Worm (Caenorhabditis elegans) whole organism, late embryonic: ENCODE measurements around the gene srj-22.

Source experiments
- C08G9.2 ChIP-seq: sonication (generic microtip); optimal IDR thresholded peaks from 2 replicates; lab custom pipeline; 2016; ENCODE audit warnings: mild to moderate bottlenecking, missing genetic modification characterization, moderate library complexity, missing compliant biosample characterization
- K09A11.1 ChIP-seq: sonication (generic microtip); optimal IDR thresholded peaks from 2 replicates; lab custom pipeline; 2017; ENCODE audit warnings: antibody characterized with exemption, mild to moderate bottlenecking, missing genetic modification characterization, missing compliant biosample characterization; ENCODE audit not compliant: insufficient read depth
- ahr-1 ChIP-seq: sonication (generic microtip); optimal IDR thresholded peaks from 2 replicates; lab custom pipeline; 2016; ENCODE audit warnings: missing genetic modification characterization, missing compliant biosample characterization
- ama-1 ChIP-seq: fragments of 150-350 bp; optimal IDR thresholded peaks from 2 replicates; lab custom pipeline; 2014
- ceh-18 ChIP-seq: sonication (generic microtip); optimal IDR thresholded peaks from 2 replicates; lab custom pipeline; 2016; ENCODE audit warnings: missing genetic modification characterization, missing compliant biosample characterization
- ceh-30 ChIP-seq: fragments of 150-350 bp; optimal IDR thresholded peaks from 2 replicates; lab custom pipeline; 2014; ENCODE audit warnings: missing biosample characterization, missing genetic modification characterization
- ceh-31 ChIP-seq: sonication (generic microtip); optimal IDR thresholded peaks from 2 replicates; lab custom pipeline; 2016; ENCODE audit warnings: missing genetic modification characterization, missing compliant biosample characterization
- ceh-34 ChIP-seq: sonication (generic microtip); optimal IDR thresholded peaks from 2 replicates; lab custom pipeline; 2016; ENCODE audit warnings: mild to moderate bottlenecking, missing genetic modification characterization, missing compliant biosample characterization
- ceh-6 ChIP-seq: fragments of 200-800 bp; sonication (Bioruptor generic); optimal IDR thresholded peaks from 2 replicates; lab custom pipeline; 2018; ENCODE audit warnings: mild to moderate bottlenecking, missing genetic modification characterization, missing compliant biosample characterization
- dve-1 ChIP-seq: sonication (generic microtip); optimal IDR thresholded peaks from 2 replicates; lab custom pipeline; 2017; ENCODE audit warnings: antibody characterized with exemption, mild to moderate bottlenecking, missing genetic modification characterization, missing compliant biosample characterization
- elt-2 ChIP-seq: sonication (generic microtip); optimal IDR thresholded peaks from 2 replicates; lab custom pipeline; 2016; ENCODE audit warnings: missing genetic modification reagents, missing genetic modification characterization, missing compliant biosample characterization
- fax-1 ChIP-seq: sonication (generic microtip); optimal IDR thresholded peaks from 2 replicates; lab custom pipeline; 2016; ENCODE audit warnings: missing genotype, missing genetic modification characterization, missing compliant biosample characterization
- fkh-10 ChIP-seq: fragments of 150-350 bp; optimal IDR thresholded peaks from 2 replicates; lab custom pipeline; 2014; ENCODE audit warnings: missing biosample characterization, missing genetic modification reagents, missing genetic modification characterization
- gmeb-2 ChIP-seq: sonication (generic microtip); optimal IDR thresholded peaks from 2 replicates; lab custom pipeline; 2016; ENCODE audit warnings: missing genetic modification characterization, inconsistent platforms, missing compliant biosample characterization
- hlh-13 ChIP-seq: fragments of 200-800 bp; sonication (Bioruptor generic); optimal IDR thresholded peaks from 2 replicates; lab custom pipeline; 2018; ENCODE audit warnings: mild to moderate bottlenecking, missing genetic modification characterization, missing compliant biosample characterization
- hlh-30 ChIP-seq: sonication (generic microtip); optimal IDR thresholded peaks from 2 replicates; lab custom pipeline; 2017; ENCODE audit warnings: antibody characterized with exemption, missing genetic modification characterization, missing compliant biosample characterization; ENCODE audit not compliant: insufficient read depth
- lim-6 ChIP-seq: sonication (generic microtip); optimal IDR thresholded peaks from 2 replicates; lab custom pipeline; 2016; ENCODE audit warnings: missing genetic modification characterization, missing compliant biosample characterization
- nfya-1 ChIP-seq: sonication (generic microtip); optimal IDR thresholded peaks from 2 replicates; lab custom pipeline; 2017; ENCODE audit warnings: missing genetic modification characterization, mild to moderate bottlenecking, missing compliant biosample characterization, antibody characterized with exemption, moderate library complexity
- nhr-11 ChIP-seq: fragments of 150-350 bp; optimal IDR thresholded peaks from 2 replicates; lab custom pipeline; 2014; ENCODE audit warnings: missing biosample characterization, missing genetic modification characterization
- nhr-232 ChIP-seq: sonication (generic microtip); optimal IDR thresholded peaks from 2 replicates; lab custom pipeline; 2016; ENCODE audit warnings: missing genetic modification characterization, missing compliant biosample characterization
- npax-4 ChIP-seq: sonication (generic microtip); optimal IDR thresholded peaks from 2 replicates; lab custom pipeline; 2016; ENCODE audit warnings: missing genetic modification characterization, missing compliant biosample characterization
- pag-3 ChIP-seq: sonication (generic microtip); optimal IDR thresholded peaks from 2 replicates; lab custom pipeline; 2016; ENCODE audit warnings: missing compliant biosample characterization, missing genetic modification characterization, borderline replicate concordance
- pha-2 ChIP-seq: sonication (generic microtip); optimal IDR thresholded peaks from 2 replicates; lab custom pipeline; 2017; ENCODE audit warnings: mild to moderate bottlenecking, missing genetic modification characterization, missing compliant biosample characterization
- pha-4 ChIP-seq: fragments of 150-350 bp; optimal IDR thresholded peaks from 2 replicates; lab custom pipeline; 2018; ENCODE audit warnings: missing biosample characterization, missing genetic modification reagents, missing genetic modification characterization
- pqm-1 ChIP-seq: sonication (generic microtip); optimal IDR thresholded peaks from 2 replicates; lab custom pipeline; 2016; ENCODE audit warnings: missing genetic modification characterization, missing compliant biosample characterization
- pros-1 ChIP-seq: fragments of 150-350 bp; optimal IDR thresholded peaks from 2 replicates; lab custom pipeline; 2014; ENCODE audit warnings: missing biosample characterization, missing genetic modification reagents, missing genetic modification characterization
- ref-2 ChIP-seq: sonication (generic microtip); optimal IDR thresholded peaks from 2 replicates; lab custom pipeline; 2016; ENCODE audit warnings: missing genetic modification characterization, missing compliant biosample characterization
- sdc-2 ChIP-seq: sonication (generic microtip); optimal IDR thresholded peaks from 2 replicates; lab custom pipeline; 2016; ENCODE audit warnings: missing genotype, missing genetic modification characterization, missing compliant biosample characterization
- sox-2 ChIP-seq: fragments of 200-800 bp; sonication (Bioruptor generic); IDR thresholded peaks from 2 replicates; pipeline ENCODE4 v1.3.6; 2022; ENCODE audit warnings: missing genetic modification reagents, missing genetic modification characterization, missing compliant biosample characterization
- tbx-7 ChIP-seq: sonication (generic microtip); optimal IDR thresholded peaks from 2 replicates; lab custom pipeline; 2016; ENCODE audit warnings: missing genotype, missing genetic modification characterization, missing compliant biosample characterization
- unc-3 ChIP-seq, 2 experiments: fragments of 200-800 bp in 1 of 2; sonication (Bioruptor generic) in 1 of 2; sonication (generic microtip) in 1 of 2; conservative IDR thresholded peaks in 1 of 2; optimal IDR thresholded peaks in 1 of 2; 2 replicates each; pipeline versions ENCODE4 v1.3.6 to Lab custom; 2016 to 2022; ENCODE audit warnings: missing compliant biosample characterization in 2 of 2, missing genetic modification characterization in 2 of 2, missing genetic modification reagents in 1 of 2
- unc-55 ChIP-seq: sonication (generic microtip); optimal IDR thresholded peaks from 2 replicates; lab custom pipeline; 2017; ENCODE audit warnings: missing biosample characterization, missing genetic modification reagents, missing genetic modification characterization
- unc-86 ChIP-seq: sonication (generic microtip); optimal IDR thresholded peaks from 2 replicates; lab custom pipeline; 2016; ENCODE audit warnings: missing genetic modification characterization, missing compliant biosample characterization
- zip-5 ChIP-seq: sonication (generic microtip); optimal IDR thresholded peaks from 2 replicates; lab custom pipeline; 2016; ENCODE audit warnings: missing genetic modification characterization, missing compliant biosample characterization
- ztf-16 ChIP-seq: sonication (generic microtip); optimal IDR thresholded peaks from 2 replicates; lab custom pipeline; 2017; ENCODE audit warnings: missing genetic modification characterization, missing compliant biosample characterization

srj-22 gene

ce11 chrV:10754050-10754449 lies 10.5 kb upstream of the srj-22 start, which contains the start of gene F28H7.7:
F28H7.7 (minus strand) TSS chrV:10754150.
- no peak for TF ChIP-seq pha-2
- no peak for TF ChIP-seq fkh-10 (GFP tag; lab: Kevin White, UChicago)
- no peak for TF ChIP-seq nfya-1
- no peak for TF ChIP-seq tbx-7
- no peak for TF ChIP-seq ceh-31
- no peak for TF ChIP-seq unc-55 (GFP tag; lab: Kevin White, UChicago)
- TF ChIP-seq ceh-6 (GFP tag; lab: Kevin White, UChicago), result no peak
- TF ChIP-seq ceh-30 (tag; lab: Kevin White, UChicago), result no peak
- no peak for TF ChIP-seq npax-4
- no peak for TF ChIP-seq C08G9.2 (tag; lab: Kevin White, UChicago)
- no peak for TF ChIP-seq pag-3 (tag; lab: Kevin White, UChicago)
- TF ChIP-seq elt-2 (tag; lab: Kevin White, UChicago), result no peak
- TF ChIP-seq nhr-11 (tag; lab: Kevin White, UChicago), result no peak
- TF ChIP-seq ceh-34, result no peak
- no peak for TF ChIP-seq ceh-18
- no peak for TF ChIP-seq hlh-30 (tag; lab: Kevin White, UChicago)
- no peak for TF ChIP-seq ahr-1 (tag; lab: Kevin White, UChicago)
- TF ChIP-seq lim-6 (tag; lab: Kevin White, UChicago), result no peak

DNA sequence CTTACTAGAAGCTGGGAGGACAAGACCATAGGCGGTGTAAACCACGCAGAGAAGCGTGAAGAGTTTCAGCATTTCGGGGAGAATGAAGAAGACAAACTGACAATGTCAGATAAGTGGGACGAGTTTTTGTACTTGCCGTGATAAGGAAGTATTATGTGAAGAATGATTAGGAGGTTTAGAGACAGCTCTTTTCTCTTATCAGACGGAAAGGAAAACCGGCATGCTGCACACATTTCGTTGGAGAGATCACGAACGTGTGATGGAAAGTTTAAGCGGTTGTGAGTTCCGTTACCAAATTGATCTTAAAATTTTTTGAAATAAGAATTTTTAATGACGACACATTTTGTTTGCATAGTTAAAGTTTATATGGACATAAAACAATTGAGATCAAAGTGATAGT lies 7.1 kb upstream of the srj-22 start, which contains the start of gene F28H7.3:
Gene F28H7.3, minus strand, starts transcription at position 159 of the 400 bp plus-strand sequence.
- no peak for TF ChIP-seq pha-4 (tag; lab: Kevin White, UChicago)
- no peak for TF ChIP-seq unc-3 (GFP tag; conservative IDR thresholded peaks at IDR 0.05; lab: Robert Waterston, UW)
- TF ChIP-seq unc-3 (tag; optimal IDR thresholded peaks at IDR 0.05; lab: Kevin White, UChicago), result no peak
- peak; percentile 78 for TF ChIP-seq elt-2 (tag; lab: Kevin White, UChicago)

ce11 chrV:10747263-10747951 lies 3.9 kb upstream of the srj-22 start, which contains the start of the genes selt-1.2 and F28H7.2:
selt-1.2 (minus strand) TSS chrV:10747363.
F28H7.2 (plus strand) TSS chrV:10747901.
- no peak for TF ChIP-seq hlh-13 (GFP tag; lab: Kevin White, UChicago)
- TF ChIP-seq hlh-30 (tag; lab: Kevin White, UChicago), result no peak
- no peak for TF ChIP-seq ref-2 (tag; lab: Kevin White, UChicago)
- no peak for TF ChIP-seq sox-2 (GFP tag; lab: Robert Waterston, UW)
- TF ChIP-seq ahr-1 (tag; lab: Kevin White, UChicago), result no peak
- no peak for TF ChIP-seq ztf-16 (tag; lab: Kevin White, UChicago)
- no peak for TF ChIP-seq pros-1 (tag; lab: Kevin White, UChicago)
- no peak for TF ChIP-seq unc-86 (tag; lab: Kevin White, UChicago)
- TF ChIP-seq ama-1 (lab: Kevin White, UChicago), result no peak
- TF ChIP-seq gmeb-2 (tag; lab: Kevin White, UChicago), result no peak
- TF ChIP-seq sdc-2, result no peak
- TF ChIP-seq nhr-11 (tag; lab: Kevin White, UChicago), result no peak
- TF ChIP-seq zip-5 (tag; lab: Kevin White, UChicago), result no peak
- TF ChIP-seq nfya-1, result no peak
- no peak for TF ChIP-seq tbx-7
- TF ChIP-seq, all 69 proteins: peak for 0

- TF ChIP-seq nhr-11 (tag; lab: Kevin White, UChicago), result no peak
- TF ChIP-seq pqm-1 (tag; lab: Kevin White, UChicago), result no peak
- no peak for TF ChIP-seq elt-2 (tag; lab: Kevin White, UChicago)
- TF ChIP-seq K09A11.1 (tag; lab: Kevin White, UChicago), result no peak
- no peak for TF ChIP-seq fax-1 (tag; lab: Kevin White, UChicago)
- no peak for TF ChIP-seq pros-1 (tag; lab: Kevin White, UChicago)
- TF ChIP-seq pha-2, result no peak
- no peak for TF ChIP-seq nhr-232 (tag; lab: Kevin White, UChicago)
- no peak for TF ChIP-seq nfya-1
- TF ChIP-seq dve-1, result no peak
- no peak for TF ChIP-seq ceh-34
- TF ChIP-seq hlh-13 (GFP tag; lab: Kevin White, UChicago), result no peak
Observed at ce11 chrV:10745034-10745433, 1.5 kb upstream of the srj-22 start, which contains the start of gene srj-21. srj-21 (plus strand) TSS chrV:10745334.
